Fruit fly (Drosophila melanogaster) whole organism, adult: ENCODE results near the gene Cox11.

Experiments used
- CG1620 ChIP-seq: fragments of 200-800 bp; sonication (Bioruptor generic); optimal IDR thresholded peaks from 2 replicates; lab custom pipeline; 2016; ENCODE audit warnings: missing biosample characterization, missing genetic modification characterization
- CG33017 ChIP-seq: fragments of 200-800 bp; sonication (Bioruptor generic); optimal IDR thresholded peaks from 2 replicates; lab custom pipeline; 2018; ENCODE audit warnings: missing biosample characterization, mild to moderate bottlenecking, missing genetic modification characterization, moderate library complexity
- CG7045 ChIP-seq: fragments of 200-800 bp; sonication (Bioruptor generic); optimal IDR thresholded peaks from 2 replicates; lab custom pipeline; 2017; ENCODE audit warnings: missing biosample characterization, mild to moderate bottlenecking, missing genetic modification characterization
- CG7101 ChIP-seq: fragments of 200-800 bp; sonication (Bioruptor generic); optimal IDR thresholded peaks from 2 replicates; lab custom pipeline; 2018; ENCODE audit warnings: missing biosample characterization, mild to moderate bottlenecking, missing genetic modification characterization, moderate library complexity
- Clk ChIP-seq: fragments of 200-800 bp; sonication (Bioruptor generic); optimal IDR thresholded peaks from 2 replicates; lab custom pipeline; 2017; ENCODE audit warnings: missing biosample characterization, missing genetic modification characterization
- cnc ChIP-seq, 2 experiments: fragments of >200 bp; optimal IDR thresholded peaks; 2 replicates each; lab custom pipeline; 2017
- ovo ChIP-seq: fragments of 200-800 bp; sonication (Bioruptor generic); optimal IDR thresholded peaks from 2 replicates; lab custom pipeline; 2016; ENCODE audit warnings: missing biosample characterization, missing genetic modification characterization
- toe ChIP-seq: fragments of 200-800 bp; sonication (Bioruptor generic); optimal IDR thresholded peaks from 2 replicates; lab custom pipeline; 2016; ENCODE audit warnings: missing biosample characterization, missing genetic modification characterization

DNA sequence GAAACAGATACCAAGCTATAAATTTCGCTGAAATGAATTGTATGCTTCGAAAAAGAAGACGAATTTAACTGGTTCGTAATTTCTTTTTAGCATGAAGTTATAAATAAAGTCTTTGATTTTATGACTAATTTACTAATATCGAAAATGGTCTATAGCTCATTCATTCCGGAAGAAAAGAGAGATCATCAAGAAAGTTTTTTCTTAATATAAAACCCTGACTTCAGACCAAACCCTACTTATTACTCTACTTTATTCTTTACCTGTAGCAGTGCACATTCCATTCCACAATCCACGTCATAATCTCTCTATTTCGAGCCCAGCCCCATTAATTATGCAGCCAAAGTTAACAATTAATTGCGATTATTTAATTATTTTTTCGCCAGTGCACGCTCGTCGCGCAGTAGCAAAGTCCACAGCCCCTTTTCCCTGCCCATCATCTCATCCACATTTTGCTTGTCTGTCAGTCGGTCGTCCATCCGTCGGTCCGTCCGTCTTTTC lies 32.8 kb upstream of the Cox11 start:
- no peak for TF ChIP-seq CG7101 (tag; lab: Kevin White, UChicago)
- TF ChIP-seq Clk (GFP tag; lab: Kevin White, UChicago): no peak
- no peak for TF ChIP-seq CG7045 (GFP tag; lab: Kevin White, UChicago)
- TF ChIP-seq ovo: no peak
- no peak for TF ChIP-seq CG1620 (GFP tag; lab: Kevin White, UChicago)
- no peak for TF ChIP-seq CG33017 (tag; lab: Kevin White, UChicago)
- TF ChIP-seq toe (GFP tag; lab: Kevin White, UChicago): no peak
- no peak for TF ChIP-seq cnc (optimal IDR thresholded peaks at IDR 0.05; lab: Kevin White, UChicago)
